Fruit fly (Drosophila melanogaster) whole organism, wandering third instar larva: ENCODE results near the gene Tsp66A.

Source experiments
- CG32264 ChIP-seq: fragments of 200-800 bp; sonication (Bioruptor generic); optimal IDR thresholded peaks from 2 replicates; lab custom pipeline; 2016; ENCODE audit warnings: missing biosample characterization, missing genetic modification characterization
- CG9705 ChIP-seq: fragments of 200-800 bp; sonication (Bioruptor generic); optimal IDR thresholded peaks from 2 replicates; lab custom pipeline; 2018; ENCODE audit warnings: missing biosample characterization, mild to moderate bottlenecking, missing genetic modification characterization
- Dfd ChIP-seq: fragments of >200 bp; optimal IDR thresholded peaks from 2 replicates; lab custom pipeline; 2017; ENCODE audit warnings: missing biosample characterization, missing genetic modification characterization
- Hr78 ChIP-seq: fragments of >200 bp; optimal IDR thresholded peaks from 2 replicates; lab custom pipeline; 2017; ENCODE audit warnings: missing biosample characterization, missing genetic modification characterization
- Vsx2 ChIP-seq: fragments of 200-300, 225-300 bp; sonication (Bioruptor generic); optimal IDR thresholded peaks from 2 replicates; lab custom pipeline; 2018; ENCODE audit warnings: missing biosample characterization, missing genetic modification characterization; ENCODE audit not compliant: partially characterized antibody
- pan ChIP-seq: fragments of >200 bp; optimal IDR thresholded peaks from 2 replicates; lab custom pipeline; 2017

- no peak for TF ChIP-seq pan
- no peak for TF ChIP-seq Dfd
- TF ChIP-seq CG9705 (GFP tag; lab: Kevin White, UChicago) = no peak
- TF ChIP-seq Vsx2 (GFP tag; lab: Kevin White, UChicago) = no peak
- no peak for TF ChIP-seq Hr78 (GFP tag; lab: Kevin White, UChicago)
- no peak for TF ChIP-seq CG32264 (GFP tag; lab: Kevin White, UChicago)
These were observed 26.0 kb upstream of the Tsp66A start, which contains the start of gene sphinx1 for dm6 chr3L:7439305-7439704.
